Worm (Caenorhabditis elegans): ENCODE measurements around the gene srh-246.

DNA sequence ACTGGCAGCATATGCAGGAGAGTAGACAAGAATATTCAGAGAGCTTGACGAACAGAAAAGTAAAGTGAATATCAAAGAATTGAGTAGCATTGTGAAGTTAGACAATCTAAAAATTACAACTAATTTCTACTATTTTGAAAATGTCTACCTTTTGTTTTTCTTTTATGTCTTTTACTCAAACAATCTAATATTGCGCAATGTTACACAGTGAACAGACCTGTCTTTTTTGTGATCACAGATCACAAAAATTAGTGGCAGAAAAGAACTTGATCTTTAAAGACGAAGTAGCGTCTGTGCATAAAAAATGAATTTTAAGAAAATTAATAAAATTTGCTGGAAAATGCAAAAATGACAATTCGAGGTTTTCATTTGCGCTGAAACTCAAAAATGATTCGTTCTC is 41.5 kb upstream of the srh-246 start:
- no peak for TF ChIP-seq nhr-12 (tag; optimal IDR thresholded peaks at IDR 0.05)
- no peak for TF ChIP-seq lin-13 (GFP tag; optimal IDR thresholded peaks at IDR 0.05)
